Worm (Caenorhabditis elegans) whole organism, L3 larva: ENCODE data around the gene F40F8.4.

Experiments
- egl-5 ChIP-seq: fragments of 150-350 bp; optimal IDR thresholded peaks from 2 replicates; lab custom pipeline; 2017; ENCODE audit warnings: missing biosample characterization, missing genetic modification reagents, missing genetic modification characterization, inconsistent platforms
- fkh-10 ChIP-seq: sonication (generic microtip); optimal IDR thresholded peaks from 2 replicates; lab custom pipeline; 2017; ENCODE audit warnings: missing biosample characterization, missing genetic modification reagents, missing genetic modification characterization
- unc-62 ChIP-seq: fragments of 150-350 bp; sonication (generic microtip); optimal IDR thresholded peaks from 4 replicates; lab custom pipeline; 2014; ENCODE audit warnings: missing biosample characterization, missing genetic modification reagents, missing genetic modification characterization
- ztf-11 ChIP-seq: fragments of 150-350 bp; optimal IDR thresholded peaks from 2 replicates; lab custom pipeline; 2014; ENCODE audit warnings: missing biosample characterization, missing genetic modification characterization

ce11 chrII:11140140-11140539 lies at the start of gene F40F8.4:
- TF ChIP-seq egl-5, result no peak
- no peak for TF ChIP-seq fkh-10
- no peak for TF ChIP-seq unc-62 (GFP tag; lab: Kevin White, UChicago)
- no peak for TF ChIP-seq ztf-11 (tag; lab: Kevin White, UChicago)
